Worm (Caenorhabditis elegans) whole organism, late embryonic: Measurements from ENCODE around the gene fahd-1.

Source experiments
- F13H6.1 ChIP-seq: sonication (generic microtip); optimal IDR thresholded peaks from 2 replicates; lab custom pipeline; 2016; ENCODE audit warnings: missing genetic modification characterization, missing compliant biosample characterization
- T23F11.4 ChIP-seq: fragments of 200-800 bp; sonication (Bioruptor generic); optimal IDR thresholded peaks from 2 replicates; lab custom pipeline; 2018; ENCODE audit warnings: mild to moderate bottlenecking, missing genetic modification characterization, missing compliant biosample characterization
- ceh-22 ChIP-seq: sonication (generic microtip); optimal IDR thresholded peaks from 2 replicates; lab custom pipeline; 2017; ENCODE audit warnings: missing biosample characterization, missing genetic modification characterization
- hlh-15 ChIP-seq: sonication (generic microtip); optimal IDR thresholded peaks from 2 replicates; lab custom pipeline; 2016; ENCODE audit warnings: missing genetic modification characterization, missing compliant biosample characterization
- pqm-1 ChIP-seq: sonication (generic microtip); optimal IDR thresholded peaks from 2 replicates; lab custom pipeline; 2016; ENCODE audit warnings: missing genetic modification characterization, missing compliant biosample characterization
- sox-4 ChIP-seq: sonication (generic microtip); optimal IDR thresholded peaks from 2 replicates; lab custom pipeline; 2017; ENCODE audit warnings: mild to moderate bottlenecking, missing genetic modification characterization, inconsistent platforms, missing compliant biosample characterization

ce11 chrIII:7872776-7873175 is 19.3 kb upstream of the fahd-1 start:
- TF ChIP-seq T23F11.4 (GFP tag; lab: Kevin White, UChicago) (no peak), ceh-22 (tag; lab: Kevin White, UChicago) (no peak), F13H6.1 (tag; lab: Kevin White, UChicago) (no peak), hlh-15 (tag; lab: Kevin White, UChicago) (no peak), pqm-1 (tag; lab: Kevin White, UChicago) (no peak), sox-4 (tag; lab: Kevin White, UChicago) (no peak)
